Worm (Caenorhabditis elegans): ENCODE results near the gene Y53F4B.14.
A peak's percentile ranks its signal among the peaks of the same experiment; 100 is the strongest.

DNA sequence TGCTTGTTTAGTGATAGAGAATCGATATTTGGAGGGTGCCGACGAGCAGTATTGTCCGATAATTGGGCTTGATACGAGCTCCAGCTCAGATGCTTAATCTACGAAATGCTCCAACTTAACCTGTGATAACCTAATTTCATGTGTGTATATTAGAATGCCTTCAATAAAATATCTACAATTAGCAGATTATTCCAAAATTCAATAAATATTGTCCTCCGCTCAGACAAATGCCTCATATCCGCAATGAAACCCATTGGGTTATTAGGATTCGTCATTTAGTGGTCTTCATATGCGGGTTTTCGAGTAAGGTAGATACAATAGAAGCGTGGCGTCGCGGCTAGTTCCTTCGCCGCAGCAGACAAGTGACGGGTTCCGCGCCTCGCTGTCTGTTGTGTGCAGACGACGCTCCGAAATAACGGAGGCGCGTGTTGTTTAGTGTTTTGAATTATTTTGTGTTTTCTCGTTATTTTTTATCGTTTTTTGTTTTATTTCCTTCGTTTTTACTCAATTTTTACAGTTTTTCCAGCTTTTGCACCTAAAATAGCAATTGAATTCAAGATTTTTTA is 12.1 kb upstream of the Y53F4B.14 start, which contains the start of gene cmtr-1:
- TF ChIP-seq nhr-237 (tag; optimal IDR thresholded peaks at IDR 0.05) (peak; percentile 51), nhr-12 (tag; optimal IDR thresholded peaks at IDR 0.05) (peak; percentile 20), crh-2 (tag; optimal IDR thresholded peaks at IDR 0.05) (peak; percentile 99)

Data from whole organism, L2 larva.